Fruit fly (Drosophila melanogaster): Measurements from ENCODE around the gene eIF5B.
A peak's percentile ranks its signal among the peaks of the same experiment; 100 is the strongest.

Gene eIF5B

DNA sequence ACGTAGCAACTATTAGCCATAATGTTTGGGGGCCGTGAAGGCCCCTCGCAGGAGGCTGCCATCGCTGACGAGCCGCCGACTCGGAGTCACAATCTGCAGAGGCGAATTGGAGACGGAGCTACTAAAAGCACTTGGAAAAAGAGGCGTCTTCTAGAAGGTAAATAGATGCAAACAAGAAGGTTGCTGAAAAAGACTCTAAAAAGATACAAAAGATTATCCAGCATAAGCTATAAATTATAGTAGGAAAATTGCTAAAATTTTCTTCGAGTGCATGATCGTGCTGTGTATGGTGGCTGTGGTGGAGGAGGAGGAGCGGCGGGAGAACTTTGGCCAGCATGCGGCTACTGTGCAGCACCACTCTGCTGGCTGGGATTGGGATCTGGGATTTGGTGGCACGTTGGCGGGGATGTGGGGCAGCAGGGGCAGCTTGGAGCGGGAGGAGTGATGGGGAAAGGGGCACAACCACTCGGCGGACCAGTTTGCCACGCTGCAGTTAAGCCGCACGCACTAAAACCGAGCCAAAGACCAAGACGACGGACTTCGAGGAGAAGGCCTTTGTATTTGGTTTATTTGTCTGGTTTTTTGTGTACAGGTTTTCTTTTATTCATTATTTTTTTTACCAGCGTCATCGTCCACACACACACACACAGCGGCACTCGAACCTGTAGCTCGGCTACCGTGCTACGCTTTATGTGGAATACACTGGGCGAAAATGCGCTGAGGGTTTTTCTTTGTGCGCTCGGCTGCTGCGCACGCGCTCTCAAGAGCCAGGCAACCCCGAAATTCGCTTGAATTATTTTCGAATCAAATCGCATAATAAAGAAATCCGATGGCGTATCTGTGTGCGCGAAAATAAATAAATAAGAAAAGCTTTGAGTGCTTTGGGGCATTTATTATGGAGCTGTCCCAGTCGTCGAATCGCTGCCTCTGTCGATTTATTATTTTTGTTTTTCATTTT, 71.8 kb downstream of the eIF5B start (continued):
- no peak for TF ChIP-seq Vsx1 (GFP tag; optimal IDR thresholded peaks at IDR 0.05)
- no peak for TF ChIP-seq Lim3 (GFP tag; IDR thresholded peaks at IDR 0.05)
- no peak for TF ChIP-seq da (GFP tag; optimal IDR thresholded peaks at IDR 0.05)
- peak; percentile 23; the same call in 1 of the 2 replicates for TF ChIP-seq H2.0 (GFP tag; IDR thresholded peaks at IDR 0.05)
- TF ChIP-seq BEAF-32 (GFP tag; optimal IDR thresholded peaks at IDR 0.05): no peak
- no peak for TF ChIP-seq CG1647 (GFP tag; optimal IDR thresholded peaks at IDR 0.05)
- no peak for TF ChIP-seq amos (GFP tag; IDR thresholded peaks at IDR 0.05; ENCODE audit: partially characterized antibody)
- no peak for TF ChIP-seq Nf-YB (GFP tag; optimal IDR thresholded peaks at IDR 0.05)
- no peak for TF ChIP-seq ab (GFP tag; optimal IDR thresholded peaks at IDR 0.05)
- TF ChIP-seq H15 (GFP tag; IDR thresholded peaks at IDR 0.05): peak; percentile 20; the same call in 1 of the 3 replicates
- TF ChIP-seq CG15479 (GFP tag; optimal IDR thresholded peaks at IDR 0.05): no peak
- TF ChIP-seq CG13894 (tag; optimal IDR thresholded peaks at IDR 0.05): no peak
- TF ChIP-seq CG1792 (GFP tag; optimal IDR thresholded peaks at IDR 0.05): no peak
- peak; percentile 38 for TF ChIP-seq Ets65A (GFP tag)
- no peak for TF ChIP-seq mam (GFP tag; optimal IDR thresholded peaks at IDR 0.05)
- no peak for TF ChIP-seq CG15514 (GFP tag; optimal IDR thresholded peaks at IDR 0.05)
- TF ChIP-seq nau (GFP tag; optimal IDR thresholded peaks at IDR 0.05): no peak
- no peak for TF ChIP-seq CG4404 (GFP tag; IDR thresholded peaks at IDR 0.05)
- no peak for TF ChIP-seq CG14050 (GFP tag; IDR thresholded peaks at IDR 0.05)
- no peak for TF ChIP-seq CG6791 (GFP tag; IDR thresholded peaks at IDR 0.05; ENCODE audit: partially characterized antibody)
- no peak for TF ChIP-seq usp (GFP tag; optimal IDR thresholded peaks at IDR 0.05)
- TF ChIP-seq Usf (GFP tag; optimal IDR thresholded peaks at IDR 0.05): no peak
- no peak for TF ChIP-seq MBD-R2 (GFP tag; IDR thresholded peaks at IDR 0.05)
- TF ChIP-seq CG6689 (GFP tag; IDR thresholded peaks at IDR 0.05): peak; percentile 8; the same call in 1 of the 2 replicates
- TF ChIP-seq salm (tag; optimal IDR thresholded peaks at IDR 0.05): no peak
- TF ChIP-seq trem (tag; optimal IDR thresholded peaks at IDR 0.05): no peak
- no peak for TF ChIP-seq Scr (GFP tag; IDR thresholded peaks at IDR 0.05; ENCODE audit: partially characterized antibody)
- TF ChIP-seq gcm (GFP tag; optimal IDR thresholded peaks at IDR 0.05): no peak
- TF ChIP-seq CG7839 (tag; optimal IDR thresholded peaks at IDR 0.05): no peak
- no peak for TF ChIP-seq CG14860 (GFP tag; IDR thresholded peaks at IDR 0.05; ENCODE audit: partially characterized antibody)
- no peak for TF ChIP-seq pum (GFP tag; optimal IDR thresholded peaks at IDR 0.05)
- TF ChIP-seq HLHmδ (GFP tag; optimal IDR thresholded peaks at IDR 0.05): no peak
- no peak for TF ChIP-seq CG10959 (GFP tag; IDR thresholded peaks at IDR 0.05)
- no peak for TF ChIP-seq Bdp1 (GFP tag; optimal IDR thresholded peaks at IDR 0.05)
- TF ChIP-seq sima (GFP tag; optimal IDR thresholded peaks at IDR 0.05): no peak
- TF ChIP-seq row (GFP tag; IDR thresholded peaks at IDR 0.05): 0 out of 3 replicates have a peak, but pooled peaks have one; percentile 33
- peak; percentile 40 for TF ChIP-seq pros (GFP tag; optimal IDR thresholded peaks at IDR 0.05)
- TF ChIP-seq ac (GFP tag; optimal IDR thresholded peaks at IDR 0.05): no peak
- no peak for TF ChIP-seq CG6854 (GFP tag; optimal IDR thresholded peaks at IDR 0.05)
- TF ChIP-seq kni (GFP tag; optimal IDR thresholded peaks at IDR 0.05): no peak
- TF ChIP-seq CG2712 (tag; optimal IDR thresholded peaks at IDR 0.05): peak; percentile 28
- TF ChIP-seq Spps (tag; optimal IDR thresholded peaks at IDR 0.05): no peak
- no peak for TF ChIP-seq CG3847 (GFP tag; IDR thresholded peaks at IDR 0.05)
- TF ChIP-seq B-H2 (GFP tag; optimal IDR thresholded peaks at IDR 0.05): no peak
- TF ChIP-seq CG18764 (GFP tag; optimal IDR thresholded peaks at IDR 0.05): no peak
- 0 out of 2 replicates have a peak, but pooled peaks have one; percentile 7 for TF ChIP-seq wdn (GFP tag; IDR thresholded peaks at IDR 0.05)
- TF ChIP-seq dan (GFP tag; IDR thresholded peaks at IDR 0.05): no peak
- TF ChIP-seq z (GFP tag; IDR thresholded peaks at IDR 0.05): no peak
- no peak for TF ChIP-seq nerfin-2 (GFP tag; IDR thresholded peaks at IDR 0.05; ENCODE audit: partially characterized antibody)
